Worm (Caenorhabditis elegans): ENCODE results near the gene rcd-1.

DNA sequence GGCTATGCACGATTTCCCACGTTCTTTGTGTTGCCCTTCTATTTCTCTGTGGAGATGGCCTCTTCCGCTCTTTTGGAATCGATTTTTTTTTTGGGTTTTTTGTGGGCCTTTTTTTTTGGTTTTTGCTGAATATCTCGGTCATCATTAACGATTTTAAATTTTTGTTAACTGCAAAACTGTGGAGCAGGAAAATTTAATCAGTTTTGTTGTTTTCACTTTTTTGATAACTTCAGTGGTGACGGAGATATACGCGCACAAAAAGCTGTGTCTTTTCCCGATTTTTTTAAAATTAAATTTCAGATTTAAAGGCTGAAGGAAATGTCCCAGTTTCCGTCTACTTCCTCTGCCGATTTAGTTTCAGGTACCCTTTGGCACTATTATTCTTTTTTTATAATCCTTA, 31.6 kb downstream of the rcd-1 start, which contains the start of gene T24E12.1:
- no peak for TF ChIP-seq ceh-100 (GFP tag; IDR thresholded peaks at IDR 0.05)
- TF ChIP-seq pha-4 (tag; optimal IDR thresholded peaks at IDR 0.05): no peak
- no peak for TF ChIP-seq nfya-2 (GFP tag; IDR thresholded peaks at IDR 0.05)
- no peak for TF ChIP-seq gei-17 (GFP tag; optimal IDR thresholded peaks at IDR 0.05)
- no peak for TF ChIP-seq ztf-26 (tag; optimal IDR thresholded peaks at IDR 0.05)
- no peak for TF ChIP-seq B0035.1 (tag; optimal IDR thresholded peaks at IDR 0.05)
- TF ChIP-seq madf-3 (GFP tag; IDR thresholded peaks at IDR 0.05): no peak

Measured in whole organism, young adult.